Worm (Caenorhabditis elegans) whole organism, early embryonic: ENCODE results near the gene C07H6.9.

ENCODE experiments used
- B0310.2 ChIP-seq: sonication (generic microtip); optimal IDR thresholded peaks from 2 replicates; lab custom pipeline; 2016; ENCODE audit warnings: mild to moderate bottlenecking, missing genetic modification characterization, missing compliant biosample characterization
- ama-1 ChIP-seq: fragments of 150-350 bp; optimal IDR thresholded peaks from 2 replicates; lab custom pipeline; 2014
- ceh-13 ChIP-seq: fragments of 200-800 bp; sonication (Bioruptor generic); optimal IDR thresholded peaks from 2 replicates; lab custom pipeline; 2018; ENCODE audit warnings: mild to moderate bottlenecking, missing genetic modification characterization, missing compliant biosample characterization
- hnd-1 ChIP-seq: sonication (generic microtip); optimal IDR thresholded peaks from 2 replicates; lab custom pipeline; 2016; ENCODE audit warnings: missing genetic modification characterization, missing compliant biosample characterization

DNA sequence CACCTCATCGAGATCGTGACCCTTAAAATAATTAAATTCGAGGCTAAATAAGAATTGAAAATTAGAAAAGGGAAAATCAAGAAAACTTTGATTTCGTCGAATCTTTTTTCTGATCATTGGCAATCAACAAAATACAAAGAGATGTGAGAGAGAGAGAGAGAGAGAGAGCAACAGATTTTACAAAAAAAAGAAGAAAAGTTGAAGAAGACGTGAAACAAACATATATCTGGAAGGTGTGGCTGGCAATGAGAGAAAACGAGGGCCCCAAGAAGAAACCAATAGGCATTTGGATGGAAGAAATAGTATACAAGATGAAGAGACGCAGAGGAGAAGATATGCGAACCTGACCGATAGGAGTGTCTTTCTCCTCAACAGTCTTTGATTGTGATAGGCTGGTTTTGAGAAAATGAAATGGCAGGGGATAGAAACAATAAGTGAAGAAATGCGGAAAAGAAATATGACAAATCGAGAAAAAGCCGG, 10.2 kb downstream of the C07H6.9 start, which contains the start of gene mup-4:
- TF ChIP-seq B0310.2 (tag; lab: Kevin White, UChicago) (no peak), hnd-1 (tag; lab: Kevin White, UChicago) (no peak), ceh-13 (GFP tag; lab: Kevin White, UChicago) (no peak), ama-1 (no peak)
